Worm (Caenorhabditis elegans) whole organism, young adult: ENCODE results near the gene Y70G10A.4.

Experiments
- B0019.2 ChIP-seq: fragments of 200-800 bp; sonication (Bioruptor generic); conservative IDR thresholded peaks from 2 replicates; pipeline ENCODE4 v1.3.6; 2022; ENCODE audit warnings: missing genetic modification reagents, missing genetic modification characterization, missing compliant biosample characterization
- D2030.7 ChIP-seq: fragments of 200-800 bp; sonication (Bioruptor generic); IDR thresholded peaks from 2 replicates; pipeline ENCODE4 v1.3.6; 2022; ENCODE audit warnings: missing genetic modification reagents, missing genetic modification characterization, missing compliant biosample characterization
- F22D6.2 ChIP-seq: sonication (generic microtip); optimal IDR thresholded peaks from 2 replicates; lab custom pipeline; 2016; ENCODE audit warnings: mild to moderate bottlenecking, missing genetic modification characterization, missing compliant biosample characterization
- F37B4.10 ChIP-seq: fragments of 200-800 bp; sonication (Bioruptor generic); IDR thresholded peaks from 2 replicates; pipeline ENCODE4 v1.3.6; 2022; ENCODE audit warnings: missing genetic modification characterization, missing compliant biosample characterization
- F39B2.1 ChIP-seq: fragments of 200-800 bp; sonication (Bioruptor generic); IDR thresholded peaks from 2 replicates; pipeline ENCODE4 v1.3.6; 2022; ENCODE audit warnings: missing genetic modification reagents, missing genetic modification characterization, missing compliant biosample characterization
- F57C9.4 ChIP-seq: sonication (generic microtip); optimal IDR thresholded peaks from 2 replicates; lab custom pipeline; 2017; ENCODE audit warnings: mild to moderate bottlenecking, missing genetic modification characterization, missing compliant biosample characterization
- K11D2.4 ChIP-seq: fragments of 200-800 bp; sonication (Bioruptor generic); IDR thresholded peaks from 2 replicates; pipeline ENCODE4 v1.3.6; 2022; ENCODE audit warnings: missing genetic modification reagents, missing genetic modification characterization, missing compliant biosample characterization
- T07F8.4 ChIP-seq: sonication (generic microtip); optimal IDR thresholded peaks from 2 replicates; lab custom pipeline; 2016; ENCODE audit warnings: mild to moderate bottlenecking, missing genetic modification characterization, moderate library complexity, missing compliant biosample characterization
- Y67H2A.10 ChIP-seq: fragments of 200-800 bp; sonication (Bioruptor generic); conservative IDR thresholded peaks from 2 replicates; pipeline ENCODE4 v1.3.6; 2022; ENCODE audit warnings: missing genetic modification reagents, missing genetic modification characterization, missing compliant biosample characterization
- Y95B8A.8 ChIP-seq: fragments of 200-800 bp; sonication (Bioruptor generic); IDR thresholded peaks from 2 replicates; pipeline ENCODE4 v1.3.6; 2022; ENCODE audit warnings: missing genetic modification reagents, missing genetic modification characterization, missing compliant biosample characterization
- ZK185.1 ChIP-seq: sonication (generic microtip); optimal IDR thresholded peaks from 2 replicates; lab custom pipeline; 2016; ENCODE audit warnings: mild to moderate bottlenecking, missing genetic modification characterization, missing compliant biosample characterization; ENCODE audit not compliant: poor library complexity, severe bottlenecking
- ama-1 ChIP-seq, 3 experiments: fragments of 150-350 bp in 1 of 3; sonication (generic microtip) in 2 of 3; optimal IDR thresholded peaks; 2 replicates each; lab custom pipeline; 2014 to 2018; ENCODE audit warnings: missing biosample characterization in 2 of 3, missing genetic modification characterization in 2 of 3, missing genetic modification reagents in 2 of 3
- athp-1 ChIP-seq: sonication (generic microtip); optimal IDR thresholded peaks from 2 replicates; lab custom pipeline; 2017; ENCODE audit warnings: mild to moderate bottlenecking, missing genetic modification characterization, missing compliant biosample characterization
- attf-5 ChIP-seq: fragments of 200-800 bp; sonication (Bioruptor generic); optimal IDR thresholded peaks from 2 replicates; lab custom pipeline; 2018; ENCODE audit warnings: mild to moderate bottlenecking, missing genetic modification characterization, missing compliant biosample characterization
- bed-1 ChIP-seq: fragments of 200-800 bp; sonication (Bioruptor generic); IDR thresholded peaks from 2 replicates; pipeline ENCODE4 v1.3.6; 2022; ENCODE audit warnings: missing genetic modification reagents, missing genetic modification characterization, missing compliant biosample characterization
- bed-2 ChIP-seq: fragments of 200-800 bp; sonication (Bioruptor generic); IDR thresholded peaks from 2 replicates; pipeline ENCODE4 v1.3.6; 2022; ENCODE audit warnings: missing genetic modification reagents, missing genetic modification characterization, missing compliant biosample characterization
- die-1 ChIP-seq: sonication (generic microtip); optimal IDR thresholded peaks from 2 replicates; lab custom pipeline; 2016; ENCODE audit warnings: missing genotype, mild to moderate bottlenecking, missing genetic modification characterization, missing compliant biosample characterization
- dpff-1 ChIP-seq: sonication (generic microtip); optimal IDR thresholded peaks from 2 replicates; lab custom pipeline; 2017; ENCODE audit warnings: mild to moderate bottlenecking, missing genetic modification characterization, missing compliant biosample characterization
- egl-44 ChIP-seq: fragments of 200-800 bp; sonication (Bioruptor generic); IDR thresholded peaks from 2 replicates; pipeline ENCODE4 v1.3.6; 2022; ENCODE audit warnings: missing genetic modification reagents, missing genetic modification characterization, missing compliant biosample characterization
- ekl-4 ChIP-seq: fragments of 200-800 bp; sonication (Bioruptor generic); IDR thresholded peaks from 2 replicates; pipeline ENCODE4 v1.3.6; 2022; ENCODE audit warnings: missing genetic modification reagents, missing genetic modification characterization, missing compliant biosample characterization
- lag-1 ChIP-seq: fragments of 200-800 bp; sonication (Bioruptor generic); IDR thresholded peaks from 2 replicates; pipeline ENCODE4 v1.3.6; 2022; ENCODE audit warnings: missing genetic modification reagents, missing genetic modification characterization, missing compliant biosample characterization
- lsl-1 ChIP-seq: fragments of 200-800 bp; sonication (Bioruptor generic); optimal IDR thresholded peaks from 2 replicates; lab custom pipeline; 2018; ENCODE audit warnings: mild to moderate bottlenecking, missing genetic modification characterization, moderate library complexity, missing compliant biosample characterization
- madf-3 ChIP-seq: fragments of 200-800 bp; sonication (Bioruptor generic); IDR thresholded peaks from 2 replicates; pipeline ENCODE4 v1.3.6; 2022; ENCODE audit warnings: missing genetic modification reagents, missing genetic modification characterization, missing compliant biosample characterization
- madf-8 ChIP-seq: fragments of 200-800 bp; sonication (Bioruptor generic); conservative IDR thresholded peaks from 2 replicates; pipeline ENCODE4 v1.3.6; 2022; ENCODE audit warnings: missing genetic modification reagents, missing genetic modification characterization, missing compliant biosample characterization
- pbrm-1 ChIP-seq: fragments of 200-800 bp; sonication (Bioruptor generic); IDR thresholded peaks from 2 replicates; pipeline ENCODE4 v1.3.6; 2022; ENCODE audit warnings: missing genetic modification reagents, missing genetic modification characterization, missing compliant biosample characterization
- pha-4 ChIP-seq: fragments of 150-350 bp; sonication (generic microtip); optimal IDR thresholded peaks from 2 replicates; lab custom pipeline; 2014; ENCODE audit warnings: missing biosample characterization, missing genetic modification reagents, missing genetic modification characterization
- snpc-4 ChIP-seq, 5 experiments: fragments of 150-350 bp in 1 of 5; sonication (generic microtip) in 4 of 5; optimal IDR thresholded peaks; 2 replicates each; lab custom pipeline; 2014 to 2018; ENCODE audit warnings: missing genetic modification characterization in 5 of 5, missing biosample characterization in 3 of 5, antibody characterized with exemption in 2 of 5, mild to moderate bottlenecking in 2 of 5, missing compliant biosample characterization in 2 of 5, missing genotype in 2 of 5, moderate library complexity in 2 of 5, missing genetic modification reagents in 1 of 5
- somi-1 ChIP-seq: fragments of 200-800 bp; sonication (Bioruptor generic); optimal IDR thresholded peaks from 2 replicates; lab custom pipeline; 2018; ENCODE audit warnings: mild to moderate bottlenecking, missing genetic modification characterization, missing compliant biosample characterization
- tbp1 ChIP-seq: fragments of 200-800 bp; sonication (Bioruptor generic); optimal IDR thresholded peaks from 2 replicates; lab custom pipeline; 2018; ENCODE audit warnings: mild to moderate bottlenecking, missing genetic modification characterization, missing compliant biosample characterization
- zfh-2 ChIP-seq: fragments of 200-800 bp; sonication (Bioruptor generic); conservative IDR thresholded peaks from 2 replicates; pipeline ENCODE4 v1.3.6; 2022; ENCODE audit warnings: missing genetic modification reagents, missing genetic modification characterization, missing compliant biosample characterization
- zim-3 ChIP-seq: sonication (generic microtip); optimal IDR thresholded peaks from 2 replicates; lab custom pipeline; 2017; ENCODE audit warnings: mild to moderate bottlenecking, missing genetic modification characterization, moderate library complexity, missing compliant biosample characterization
- ztf-25 ChIP-seq: fragments of 200-800 bp; sonication (Bioruptor generic); IDR thresholded peaks from 2 replicates; pipeline ENCODE4 v1.3.6; 2022; ENCODE audit warnings: missing genetic modification reagents, missing genetic modification characterization, missing compliant biosample characterization
- ztf-3 ChIP-seq: fragments of 200-800 bp; sonication (Bioruptor generic); optimal IDR thresholded peaks from 2 replicates; lab custom pipeline; 2018; ENCODE audit warnings: mild to moderate bottlenecking, missing genetic modification characterization, missing compliant biosample characterization
- ztf-6 ChIP-seq: fragments of 200-800 bp; sonication (Bioruptor generic); IDR thresholded peaks from 2 replicates; pipeline ENCODE4 v1.3.6; 2022; ENCODE audit warnings: missing genetic modification reagents, missing genetic modification characterization, missing compliant biosample characterization

Y70G10A.4 gene

ce11 chrIII:10218587-10218986 lies 3.4 kb upstream of the Y70G10A.4 start, which contains the start of the genes rde-4 and cox-14 (continued):
- no peak for TF ChIP-seq F57C9.4 (tag; lab: Kevin White, UChicago)
- no peak for TF ChIP-seq zim-3
- peak; percentile 29 for TF ChIP-seq snpc-4 (GFP tag; optimal IDR thresholded peaks at IDR 0.05; lab: Kevin White, UChicago)
- TF ChIP-seq snpc-4 (tag; optimal IDR thresholded peaks at IDR 0.05; lab: Kevin White, UChicago) = peak in 1 of 4 experiments; percentile 9
- TF ChIP-seq lag-1 (GFP tag; lab: Robert Waterston, UW) = no peak
- TF ChIP-seq madf-8 = no peak
- no peak for TF ChIP-seq ztf-3
- peak; percentile 88 for TF ChIP-seq lsl-1 (GFP tag; lab: Kevin White, UChicago)
- no peak for TF ChIP-seq athp-1 (tag; lab: Kevin White, UChicago)
- no peak for TF ChIP-seq bed-1 (GFP tag; lab: Robert Waterston, UW)
- peak; percentile 32 for TF ChIP-seq pha-4 (tag; lab: Kevin White, UChicago)
- TF ChIP-seq attf-5 = no peak
- TF ChIP-seq D2030.7 = no peak
- no peak for TF ChIP-seq T07F8.4 (tag; lab: Kevin White, UChicago)
- no peak for TF ChIP-seq F37B4.10
- TF ChIP-seq bed-2 = no peak
- TF ChIP-seq somi-1 = no peak
- TF ChIP-seq tbp1 (GFP tag; lab: Kevin White, UChicago) = no peak
- no peak for TF ChIP-seq pbrm-1 (GFP tag; lab: Robert Waterston, UW)
- no peak for TF ChIP-seq ama-1 (optimal IDR thresholded peaks at IDR 0.05; lab: Kevin White, UChicago)
- TF ChIP-seq ama-1 (GFP tag; optimal IDR thresholded peaks at IDR 0.05; lab: Kevin White, UChicago) = no peak

DNA sequence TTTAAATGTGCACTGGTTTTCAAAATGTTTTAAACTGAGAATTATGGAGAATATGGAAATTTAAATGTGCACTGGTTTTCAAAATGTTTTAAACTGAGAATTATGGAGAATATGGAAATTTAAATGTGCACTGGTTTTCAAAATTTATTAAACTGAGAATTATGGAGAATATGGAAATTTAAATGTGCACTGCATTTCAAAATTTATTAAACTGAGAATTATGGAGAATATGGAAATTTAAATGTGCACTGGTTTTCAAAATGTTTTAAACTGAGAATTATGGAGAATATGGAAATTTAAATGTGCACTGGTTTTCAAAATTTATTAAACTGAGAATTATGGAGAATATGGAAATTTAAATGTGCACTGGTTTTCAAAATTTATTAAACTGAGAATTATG lies 3.1 kb downstream of the Y70G10A.4 start:
- TF ChIP-seq ZK185.1 = peak; percentile 89

DNA sequence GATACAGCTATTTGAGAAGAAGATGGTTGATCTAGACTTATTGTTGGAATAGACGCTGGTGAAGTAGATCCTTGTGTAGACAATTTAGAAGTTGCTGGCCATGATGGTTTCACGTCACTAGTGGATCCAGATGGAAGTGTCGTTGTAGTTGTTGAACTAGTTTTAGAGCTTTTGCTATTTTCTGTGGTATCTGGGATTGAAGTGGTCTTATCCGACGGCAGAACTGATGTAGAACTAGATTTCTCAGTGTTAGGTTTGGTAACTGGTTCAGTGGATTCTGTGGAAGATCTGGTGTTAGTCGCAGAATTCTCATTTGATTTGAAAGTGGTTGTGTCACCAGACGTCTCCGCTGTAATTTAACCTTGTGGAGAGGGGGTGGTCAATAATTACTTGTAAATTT lies 9.7 kb downstream of the Y70G10A.4 start:
- TF ChIP-seq athp-1 (tag; lab: Kevin White, UChicago) (no peak), ztf-25 (GFP tag; lab: Robert Waterston, UW) (no peak)

DNA sequence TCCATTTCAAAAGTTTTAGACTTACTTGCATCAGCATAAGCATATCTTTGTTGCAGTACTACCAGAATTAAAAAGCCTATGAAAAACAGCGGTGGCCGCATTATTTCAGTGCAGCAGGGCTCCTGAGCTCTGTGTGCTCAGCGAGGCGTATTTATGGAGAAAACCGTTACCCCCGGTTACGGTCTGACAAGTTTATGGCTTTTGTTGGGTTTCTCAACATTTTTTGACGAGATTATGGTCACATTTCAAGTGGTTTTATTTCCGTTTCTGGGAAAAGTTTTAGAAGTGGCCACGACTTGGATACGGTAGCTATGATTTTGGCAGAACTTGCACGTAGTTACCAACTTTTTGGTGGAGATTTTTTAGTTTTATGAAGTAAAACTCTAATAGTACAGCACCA lies 12.0 kb downstream of the Y70G10A.4 start, which contains the start of gene paml-1:
Gene paml-1 (minus strand): TSS at position 101 of the 400 bp plus-strand sequence.
- TF ChIP-seq B0019.2 (GFP tag; lab: Robert Waterston, UW) (no peak), zfh-2 (no peak), ekl-4 (no peak), dpff-1 (tag; lab: Kevin White, UChicago) (no peak), egl-44 (GFP tag; lab: Robert Waterston, UW) (no peak), F39B2.1 (GFP tag; lab: Robert Waterston, UW) (no peak), ztf-6 (GFP tag; lab: Robert Waterston, UW) (no peak), die-1 (no peak), Y95B8A.8 (GFP tag; lab: Robert Waterston, UW) (no peak), F22D6.2 (no peak), athp-1 (tag; lab: Kevin White, UChicago) (no peak), madf-3 (GFP tag; lab: Robert Waterston, UW) (no peak), Y67H2A.10 (GFP tag; lab: Robert Waterston, UW) (no peak), K11D2.4 (GFP tag; lab: Robert Waterston, UW) (no peak), ama-1 (optimal IDR thresholded peaks at IDR 0.05; lab: Kevin White, UChicago) (no peak), ama-1 (GFP tag; optimal IDR thresholded peaks at IDR 0.05; lab: Kevin White, UChicago) (no peak)
- TF ChIP-seq, all 124 proteins: peak for 0
